Worm (Caenorhabditis elegans): Measurements from ENCODE around the gene tsg-101.

ce11 chrIV:3509477-3510063 is 4.8 kb downstream of the tsg-101 start, which contains the start of gene ced-10:
- TF ChIP-seq fos-1 (tag; optimal IDR thresholded peaks at IDR 0.05) (no peak), ceh-88 (GFP tag; IDR thresholded peaks at IDR 0.05) (no peak), lin-13 (GFP tag; optimal IDR thresholded peaks at IDR 0.05) (no peak), blmp-1 (tag; optimal IDR thresholded peaks at IDR 0.05) (no peak), zag-1 (tag; optimal IDR thresholded peaks at IDR 0.05) (no peak), ceh-82 (tag; optimal IDR thresholded peaks at IDR 0.05) (no peak), lin-39 (tag; optimal IDR thresholded peaks at IDR 0.05) (no peak), hlh-4 (tag; optimal IDR thresholded peaks at IDR 0.05) (no peak), mef-2 (tag; optimal IDR thresholded peaks at IDR 0.05) (no peak), mdl-1 (tag; optimal IDR thresholded peaks at IDR 0.05) (no peak), ces-1 (GFP tag; optimal IDR thresholded peaks at IDR 0.05) (no peak)
